Worm (Caenorhabditis elegans): ENCODE measurements around the gene fum-1.

ce11 chrIII:7498346-7498745, 32.9 kb downstream of the fum-1 start:
- TF ChIP-seq mec-3 (tag; optimal IDR thresholded peaks at IDR 0.05; ENCODE audit: borderline replicate concordance) (no peak), ets-4 (tag; optimal IDR thresholded peaks at IDR 0.05) (peak; percentile 26)
